Worm (Caenorhabditis elegans) whole organism, L4 larva: ENCODE measurements around the gene kin-24.

Source experiments
- F37D6.2 ChIP-seq: sonication (generic microtip); optimal IDR thresholded peaks from 2 replicates; lab custom pipeline; 2016; ENCODE audit warnings: mild to moderate bottlenecking, missing genetic modification characterization, missing compliant biosample characterization
- R02D3.7 ChIP-seq: fragments of 150-350 bp; sonication (generic microtip); optimal IDR thresholded peaks from 3 replicates; lab custom pipeline; 2014; ENCODE audit warnings: missing biosample characterization, missing genetic modification characterization
- T20F7.1 ChIP-seq: fragments of 200-800 bp; sonication (Bioruptor generic); optimal IDR thresholded peaks from 2 replicates; lab custom pipeline; 2018; ENCODE audit warnings: mild to moderate bottlenecking, missing genetic modification characterization, missing compliant biosample characterization
- T26A8.4 ChIP-seq: fragments of 200-800 bp; sonication (Bioruptor generic); IDR thresholded peaks from 2 replicates; pipeline ENCODE4 v1.3.6; 2022; ENCODE audit warnings: missing genetic modification characterization, missing compliant biosample characterization
- Y105C5A.15 ChIP-seq: fragments of 200-800 bp; sonication (Bioruptor generic); IDR thresholded peaks from 2 replicates; pipeline ENCODE4 v1.3.6; 2022; ENCODE audit warnings: missing genetic modification characterization, missing compliant biosample characterization
- Y5F2A.4 ChIP-seq: fragments of 200-800 bp; sonication (Bioruptor generic); optimal IDR thresholded peaks from 2 replicates; lab custom pipeline; 2018; ENCODE audit warnings: mild to moderate bottlenecking, missing genetic modification characterization, missing compliant biosample characterization
- aha-1 ChIP-seq: fragments of 150-350 bp; peaks from one replicate; lab custom pipeline; 2014; ENCODE audit warnings: missing biosample characterization, missing genetic modification characterization
- ceh-20 ChIP-seq: fragments of 200-800 bp; sonication (Bioruptor generic); IDR thresholded peaks from 2 replicates; pipeline ENCODE4 v1.3.6; 2022; ENCODE audit warnings: missing genetic modification reagents, missing genetic modification characterization, missing compliant biosample characterization
- ceh-28 ChIP-seq: fragments of 150-350 bp; optimal IDR thresholded peaks from 2 replicates; lab custom pipeline; 2014; ENCODE audit warnings: missing biosample characterization, missing genetic modification reagents, missing genetic modification characterization
- ceh-62 ChIP-seq: sonication (generic microtip); optimal IDR thresholded peaks from 2 replicates; lab custom pipeline; 2017; ENCODE audit warnings: missing biosample characterization, missing genetic modification characterization
- ceh-82 ChIP-seq: sonication (generic microtip); optimal IDR thresholded peaks from 2 replicates; lab custom pipeline; 2017; ENCODE audit warnings: missing biosample characterization, missing genetic modification characterization
- ces-1 ChIP-seq: fragments of 150-350 bp; sonication (generic microtip); optimal IDR thresholded peaks from 4 replicates; lab custom pipeline; 2014; ENCODE audit warnings: missing biosample characterization, missing genetic modification reagents, missing genetic modification characterization
- cey-2 ChIP-seq: sonication (generic microtip); optimal IDR thresholded peaks from 3 replicates; lab custom pipeline; 2017; ENCODE audit warnings: missing genetic modification characterization, mild to moderate bottlenecking, missing compliant biosample characterization, antibody characterized with exemption, borderline replicate concordance; ENCODE audit not compliant: insufficient read depth
- ctbp-1 ChIP-seq: fragments of 200-800 bp; sonication (Bioruptor generic); IDR thresholded peaks from 2 replicates; pipeline ENCODE4 v1.3.6; 2022; ENCODE audit warnings: missing genetic modification reagents, missing genetic modification characterization, missing compliant biosample characterization
- daf-16 ChIP-seq, 3 experiments: sonication (generic microtip); optimal IDR thresholded peaks; 2 replicates each; lab custom pipeline; 2016 to 2017; ENCODE audit warnings: missing genetic modification characterization in 3 of 3, missing genetic modification reagents in 3 of 3, mild to moderate bottlenecking in 2 of 3, missing compliant biosample characterization in 2 of 3, missing biosample characterization in 1 of 3, moderate library complexity in 1 of 3
- daf-19 ChIP-seq: fragments of 200-800 bp; sonication (Bioruptor generic); conservative IDR thresholded peaks from 2 replicates; pipeline ENCODE4 v1.3.6; 2022; ENCODE audit warnings: missing genetic modification characterization, missing compliant biosample characterization
- dmd-6 ChIP-seq: fragments of 200-800 bp; sonication (Bioruptor generic); IDR thresholded peaks from 2 replicates; pipeline ENCODE4 v1.3.6; 2022; ENCODE audit warnings: missing genetic modification reagents, missing genetic modification characterization, missing compliant biosample characterization
- dmd-8 ChIP-seq: fragments of 200-800 bp; sonication (Bioruptor generic); IDR thresholded peaks from 2 replicates; pipeline ENCODE4 v1.3.6; 2022; ENCODE audit warnings: missing genetic modification characterization, missing compliant biosample characterization
- dve-1 ChIP-seq: sonication (generic microtip); optimal IDR thresholded peaks from 2 replicates; lab custom pipeline; 2017; ENCODE audit warnings: antibody characterized with exemption, mild to moderate bottlenecking, missing genetic modification characterization, missing compliant biosample characterization; ENCODE audit not compliant: insufficient read depth
- egl-43 ChIP-seq: fragments of 200-800 bp; sonication (Bioruptor generic); IDR thresholded peaks from 2 replicates; pipeline ENCODE4 v1.3.6; 2022; ENCODE audit warnings: missing genetic modification reagents, missing genetic modification characterization, missing compliant biosample characterization
- hif-1 ChIP-seq, 2 experiments: sonication (generic microtip); optimal IDR thresholded peaks; 2 replicates each; lab custom pipeline; 2016 to 2017; ENCODE audit warnings: missing compliant biosample characterization in 2 of 2, missing genetic modification characterization in 2 of 2, missing genetic modification reagents in 2 of 2, missing genotype in 2 of 2, mild to moderate bottlenecking in 1 of 2
- hlh-11 ChIP-seq: fragments of 200-800 bp; sonication (Bioruptor generic); optimal IDR thresholded peaks from 2 replicates; lab custom pipeline; 2018; ENCODE audit warnings: mild to moderate bottlenecking, missing genetic modification characterization, missing compliant biosample characterization
- hlh-30 ChIP-seq: sonication (generic microtip); optimal IDR thresholded peaks from 2 replicates; lab custom pipeline; 2017; ENCODE audit warnings: antibody characterized with exemption, mild to moderate bottlenecking, missing genetic modification characterization, missing compliant biosample characterization; ENCODE audit not compliant: insufficient read depth
- lin-15B ChIP-seq: fragments of 150-350 bp; sonication (generic microtip); optimal IDR thresholded peaks from 3 replicates; lab custom pipeline; 2014; ENCODE audit warnings: missing biosample characterization, missing genetic modification characterization
- lsy-2 ChIP-seq, 2 experiments: fragments of 150-350 bp in 1 of 2; sonication (generic microtip) in 1 of 2; optimal IDR thresholded peaks; 2 replicates each; lab custom pipeline; 2014 to 2017; ENCODE audit warnings: missing biosample characterization in 2 of 2, missing genetic modification characterization in 2 of 2
- madf-9 ChIP-seq: fragments of 200-800 bp; sonication (Bioruptor generic); conservative IDR thresholded peaks from 2 replicates; pipeline ENCODE4 v1.3.6; 2022; ENCODE audit warnings: missing genetic modification reagents, missing genetic modification characterization, missing compliant biosample characterization
- mes-2 ChIP-seq: sonication (generic microtip); optimal IDR thresholded peaks from 2 replicates; lab custom pipeline; 2016; ENCODE audit warnings: missing genotype, mild to moderate bottlenecking, missing genetic modification characterization, missing compliant biosample characterization; ENCODE audit not compliant: poor library complexity, severe bottlenecking
- nhr-10 ChIP-seq: fragments of 150-350 bp; optimal IDR thresholded peaks from 2 replicates; lab custom pipeline; 2014; ENCODE audit warnings: missing biosample characterization, missing genetic modification characterization
- nhr-11 ChIP-seq: fragments of 150-350 bp; optimal IDR thresholded peaks from 2 replicates; lab custom pipeline; 2014; ENCODE audit warnings: missing biosample characterization, missing genetic modification characterization
- nhr-237 ChIP-seq: sonication (generic microtip); optimal IDR thresholded peaks from 2 replicates; lab custom pipeline; 2017; ENCODE audit warnings: missing biosample characterization, missing genetic modification characterization
- nhr-25 ChIP-seq: sonication (generic microtip); optimal IDR thresholded peaks from 2 replicates; lab custom pipeline; 2017; ENCODE audit warnings: missing genetic modification characterization, mild to moderate bottlenecking, missing compliant biosample characterization, antibody characterized with exemption, moderate library complexity, borderline replicate concordance; ENCODE audit not compliant: insufficient read depth
- nhr-28 ChIP-seq: fragments of 150-350 bp; optimal IDR thresholded peaks from 2 replicates; lab custom pipeline; 2014; ENCODE audit warnings: missing biosample characterization, missing genetic modification characterization
- nhr-41 ChIP-seq: fragments of 200-800 bp; sonication (Bioruptor generic); IDR thresholded peaks from 2 replicates; pipeline ENCODE4 v1.3.6; 2022; ENCODE audit warnings: missing genetic modification reagents, missing genetic modification characterization, missing compliant biosample characterization
- nhr-6 ChIP-seq: fragments of 150-350 bp; optimal IDR thresholded peaks from 2 replicates; lab custom pipeline; 2014; ENCODE audit warnings: missing biosample characterization, missing genetic modification characterization
- nhr-77 ChIP-seq: fragments of 150-350 bp; optimal IDR thresholded peaks from 2 replicates; lab custom pipeline; 2014; ENCODE audit warnings: missing biosample characterization, missing genetic modification characterization
- pha-4 ChIP-seq, 2 experiments: fragments of 150-350 bp in 1 of 2; fragments of 200-800 bp in 1 of 2; sonication (Bioruptor generic) in 1 of 2; IDR thresholded peaks in 1 of 2; optimal IDR thresholded peaks in 1 of 2; 2 replicates each; pipeline versions ENCODE4 v1.3.6 to Lab custom; 2014 to 2022; ENCODE audit warnings: missing genetic modification characterization in 2 of 2, missing genetic modification reagents in 2 of 2, missing biosample characterization in 1 of 2, missing compliant biosample characterization in 1 of 2
- pqm-1 ChIP-seq: sonication (generic microtip); optimal IDR thresholded peaks from 2 replicates; lab custom pipeline; 2017; ENCODE audit warnings: missing biosample characterization, missing genetic modification characterization
- saeg-2 ChIP-seq: fragments of 200-800 bp; sonication (Bioruptor generic); IDR thresholded peaks from 2 replicates; pipeline ENCODE4 v1.3.6; 2022; ENCODE audit warnings: missing genetic modification reagents, missing genetic modification characterization, missing compliant biosample characterization
- sdz-12 ChIP-seq: fragments of 200-800 bp; sonication (Bioruptor generic); optimal IDR thresholded peaks from 2 replicates; lab custom pipeline; 2018; ENCODE audit warnings: mild to moderate bottlenecking, missing genetic modification characterization, missing compliant biosample characterization
- tra-1 ChIP-seq: fragments of 200-800 bp; sonication (Bioruptor generic); IDR thresholded peaks from 2 replicates; pipeline ENCODE4 v1.3.6; 2022; ENCODE audit warnings: missing genetic modification reagents, missing genetic modification characterization, missing compliant biosample characterization
- unc-130 ChIP-seq: sonication (generic microtip); optimal IDR thresholded peaks from 2 replicates; lab custom pipeline; 2016; ENCODE audit warnings: missing genetic modification reagents, missing genetic modification characterization, missing compliant biosample characterization
- zfp-2 ChIP-seq: sonication (generic microtip); optimal IDR thresholded peaks from 2 replicates; lab custom pipeline; 2016; ENCODE audit warnings: mild to moderate bottlenecking, missing genetic modification characterization, missing compliant biosample characterization
- zip-11 ChIP-seq: fragments of 200-800 bp; sonication (Bioruptor generic); IDR thresholded peaks from 2 replicates; pipeline ENCODE4 v1.3.6; 2022; ENCODE audit warnings: missing genetic modification characterization, missing compliant biosample characterization
- ztf-11 ChIP-seq: fragments of 150-350 bp; optimal IDR thresholded peaks from 2 replicates; lab custom pipeline; 2014; ENCODE audit warnings: missing biosample characterization, missing genetic modification characterization

Gene kin-24

ce11 chrIV:9799129-9799528, 41.8 kb downstream of the kin-24 start, which contains the start of gene fat-4:
Gene fat-4, plus strand, starts transcription at chrIV:9799429.
- TF ChIP-seq ceh-82 (tag; lab: Kevin White, UChicago), result no peak
- TF ChIP-seq nhr-25 (tag; lab: Kevin White, UChicago), result no peak
- no peak for TF ChIP-seq hlh-11
- TF ChIP-seq ctbp-1 (GFP tag; lab: Robert Waterston, UW), result no peak
- TF ChIP-seq dve-1, result no peak
- no peak for TF ChIP-seq pha-4 (GFP tag; IDR thresholded peaks at IDR 0.05; lab: Robert Waterston, UW)
- TF ChIP-seq pha-4 (tag; optimal IDR thresholded peaks at IDR 0.05; lab: Kevin White, UChicago), result no peak
- TF ChIP-seq nhr-41 (GFP tag; lab: Robert Waterston, UW), result no peak
- TF ChIP-seq dmd-6 (GFP tag; lab: Robert Waterston, UW), result no peak
- no peak for TF ChIP-seq T26A8.4 (GFP tag; lab: Robert Waterston, UW)
- TF ChIP-seq T20F7.1 (GFP tag; lab: Kevin White, UChicago), result no peak
- no peak for TF ChIP-seq ceh-62 (tag; lab: Kevin White, UChicago)
- no peak for TF ChIP-seq R02D3.7 (tag; lab: Kevin White, UChicago)

- TF ChIP-seq nhr-10 (tag; lab: Kevin White, UChicago), result no peak
- no peak for TF ChIP-seq nhr-25 (tag; lab: Kevin White, UChicago)
- no peak for TF ChIP-seq hlh-11
- peak; percentile 92 for TF ChIP-seq ces-1
- no peak for TF ChIP-seq zip-11
- peak; percentile 27 for TF ChIP-seq hlh-30 (tag; lab: Kevin White, UChicago)
- TF ChIP-seq mes-2 (tag; lab: Kevin White, UChicago), result peak; percentile 4
- TF ChIP-seq dmd-6 (GFP tag; lab: Robert Waterston, UW), result 0 out of 2 replicates have a peak, but pooled peaks have one; percentile 37
- TF ChIP-seq Y5F2A.4 (GFP tag; lab: Kevin White, UChicago), result no peak
- TF ChIP-seq ctbp-1 (GFP tag; lab: Robert Waterston, UW), result peak; percentile 61; the same call in 1 of the 2 replicates
- no peak for TF ChIP-seq daf-16 (GFP tag; optimal IDR thresholded peaks at IDR 0.05; lab: Kevin White, UChicago)
- TF ChIP-seq daf-16 (tag; optimal IDR thresholded peaks at IDR 0.05; lab: Kevin White, UChicago), result peak; percentile 32
- no peak for TF ChIP-seq ztf-11 (tag; lab: Kevin White, UChicago)
- TF ChIP-seq T26A8.4 (GFP tag; lab: Robert Waterston, UW), result no peak
- no peak for TF ChIP-seq F37D6.2 (tag; lab: Kevin White, UChicago)
- no peak for TF ChIP-seq nhr-6 (tag; lab: Kevin White, UChicago)
- TF ChIP-seq, all 104 proteins: peak for 6
Measured at ce11 chrIV:9798307-9798706, 42.6 kb downstream of the kin-24 start.

ce11 chrIV:9797304-9798003, 43.4 kb downstream of the kin-24 start, which contains the start of gene T13F2.2:
Gene T13F2.2, minus strand, starts transcription at chrIV:9797354.
- TF ChIP-seq unc-130 (GFP tag; lab: Kevin White, UChicago), result peak; percentile 46
- no peak for TF ChIP-seq ceh-20 (GFP tag; lab: Robert Waterston, UW)
- no peak for TF ChIP-seq ces-1
- peak; percentile 70; the same call in 1 of the 2 replicates for TF ChIP-seq dmd-6 (GFP tag; lab: Robert Waterston, UW)
- no peak for TF ChIP-seq madf-9
- TF ChIP-seq dmd-8 (GFP tag; lab: Robert Waterston, UW), result no peak
- TF ChIP-seq ceh-28 (tag; lab: Kevin White, UChicago), result no peak
- peak; percentile 11 for TF ChIP-seq nhr-77 (tag; lab: Kevin White, UChicago)
- no peak for TF ChIP-seq daf-19
- no peak for TF ChIP-seq Y105C5A.15
- peak; percentile 58 for TF ChIP-seq dve-1
- peak; percentile 72 for TF ChIP-seq nhr-28 (tag; lab: Kevin White, UChicago)
- TF ChIP-seq zfp-2 (tag; lab: Kevin White, UChicago), result no peak
- TF ChIP-seq tra-1 (GFP tag; lab: Robert Waterston, UW), result no peak
- no peak for TF ChIP-seq aha-1 (tag; lab: Kevin White, UChicago)
- TF ChIP-seq sdz-12 (GFP tag; lab: Kevin White, UChicago), result no peak
- no peak for TF ChIP-seq nhr-237
- TF ChIP-seq zip-11, result no peak
- no peak for TF ChIP-seq cey-2 (tag; lab: Kevin White, UChicago)
- no peak for TF ChIP-seq lin-15B (tag; lab: Kevin White, UChicago)
- no peak for TF ChIP-seq saeg-2 (GFP tag; lab: Robert Waterston, UW)
- peak in 1 of 2 experiments; percentile 15 for TF ChIP-seq lsy-2 (tag; optimal IDR thresholded peaks at IDR 0.05; lab: Kevin White, UChicago)
- TF ChIP-seq hif-1 (tag; optimal IDR thresholded peaks at IDR 0.05; lab: Kevin White, UChicago), result peak in 1 of 2 experiments; percentile 5
- TF ChIP-seq pqm-1, result peak; percentile 86
- no peak for TF ChIP-seq egl-43 (GFP tag; lab: Robert Waterston, UW)
- TF ChIP-seq nhr-11 (tag; lab: Kevin White, UChicago), result no peak
